Fruit fly (Drosophila melanogaster): ENCODE measurements around the gene Fum3.

Gene Fum3

DNA sequence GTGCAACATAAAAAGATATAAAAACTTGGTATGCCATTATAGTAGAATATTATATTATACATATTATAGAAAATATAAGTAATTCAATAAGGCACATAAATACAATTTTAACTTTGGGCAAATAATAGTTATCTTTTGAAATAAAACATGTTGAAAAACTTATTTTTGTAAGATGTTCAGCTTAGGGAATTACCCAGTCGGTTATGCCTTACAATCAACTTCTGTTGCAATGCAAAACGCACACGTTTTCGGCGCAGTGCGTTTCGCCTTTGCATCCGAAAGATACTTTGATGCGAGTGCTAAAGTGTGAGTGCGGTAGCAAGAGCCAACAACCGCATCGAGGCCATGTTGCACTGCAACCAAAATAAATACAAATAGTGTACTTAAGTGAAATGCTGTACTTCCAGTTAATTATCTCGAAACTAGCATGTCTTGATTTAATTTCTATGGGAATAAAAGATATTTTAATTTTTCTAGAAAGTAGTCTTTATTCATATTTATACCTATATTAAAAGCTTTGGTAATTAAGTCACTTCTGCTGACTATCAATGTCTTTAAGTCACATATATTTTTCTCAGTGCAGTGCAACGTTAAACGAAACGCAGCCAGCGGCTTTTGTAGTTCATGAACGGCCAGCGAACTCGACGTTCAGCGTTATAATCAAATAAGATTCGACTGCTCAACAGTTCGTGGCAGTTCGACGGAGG is 18.5 kb downstream of the Fum3 start (continued):
- TF ChIP-seq Nf-YB (GFP tag; optimal IDR thresholded peaks at IDR 0.05) (no peak), gem (tag; optimal IDR thresholded peaks at IDR 0.05) (peak; percentile 22), Ptx1 (GFP tag; IDR thresholded peaks at IDR 0.05) (peak; percentile 23; the same call in 1 of the 2 replicates), prd (optimal IDR thresholded peaks at IDR 0.05) (no peak), prd (GFP tag; IDR thresholded peaks at IDR 0.05) (peak; percentile 45; the same call in 2 of the 3 replicates), CG10959 (GFP tag; IDR thresholded peaks at IDR 0.05) (0 out of 2 replicates have a peak, but pooled peaks have one; percentile 16), Drgx (GFP tag; IDR thresholded peaks at IDR 0.05) (peak; percentile 90), yki (optimal IDR thresholded peaks at IDR 0.05) (no peak), pan (optimal IDR thresholded peaks at IDR 0.05) (no peak), pan (GFP tag; optimal IDR thresholded peaks at IDR 0.05 in 1 of 2, IDR thresholded peaks at IDR 0.05 in 1 of 2) (peak in 1 of 2 experiments; percentile 9), Med (GFP tag) (peak; percentile 60), CG4424 (GFP tag; optimal IDR thresholded peaks at IDR 0.05) (peak; percentile 40), CG10654 (GFP tag; optimal IDR thresholded peaks at IDR 0.05) (no peak), CG17359 (tag; optimal IDR thresholded peaks at IDR 0.05) (peak; percentile 26), CG17829 (tag; optimal IDR thresholded peaks at IDR 0.05) (peak; percentile 29), CG34224 (GFP tag; IDR thresholded peaks at IDR 0.05; ENCODE audit: partially characterized antibody) (no peak)

- no peak for TF ChIP-seq lbe (GFP tag; optimal IDR thresholded peaks at IDR 0.05)
- TF ChIP-seq Lhr (GFP tag; optimal IDR thresholded peaks at IDR 0.05): no peak
- TF ChIP-seq CG13296 (GFP tag; optimal IDR thresholded peaks at IDR 0.05): no peak
- no peak for TF ChIP-seq B-H1 (GFP tag; IDR thresholded peaks at IDR 0.05)
- TF ChIP-seq ap (GFP tag; IDR thresholded peaks at IDR 0.05): no peak
- TF ChIP-seq gcm2 (GFP tag; optimal IDR thresholded peaks at IDR 0.05): no peak
Observed at dm6 chr3L:11444861-11445260, 20.8 kb downstream of the Fum3 start, which contains the start of gene CG7557. Gene CG7557, plus strand, starts transcription at chr3L:11445161.

- peak; percentile 47 for TF ChIP-seq CG18262 (tag; optimal IDR thresholded peaks at IDR 0.05)
- TF ChIP-seq CG31224 (GFP tag; IDR thresholded peaks at IDR 0.05): no peak
- 0 out of 2 replicates have a peak, but pooled peaks have one; percentile 4 for TF ChIP-seq ttk (GFP tag; IDR thresholded peaks at IDR 0.05)
- TF ChIP-seq CG2116 (GFP tag; optimal IDR thresholded peaks at IDR 0.05): no peak
- no peak for TF ChIP-seq CG15011 (GFP tag; optimal IDR thresholded peaks at IDR 0.05)
- TF ChIP-seq ase (GFP tag; IDR thresholded peaks at IDR 0.05): no peak
- no peak for TF ChIP-seq chif (GFP tag; optimal IDR thresholded peaks at IDR 0.05)
- no peak for TF ChIP-seq crol (GFP tag; IDR thresholded peaks at IDR 0.05)
- no peak for TF ChIP-seq CG1603 (tag; optimal IDR thresholded peaks at IDR 0.05)
- TF ChIP-seq Hand (GFP tag; optimal IDR thresholded peaks at IDR 0.05): no peak
- no peak for TF ChIP-seq CG30020 (tag; optimal IDR thresholded peaks at IDR 0.05)
- no peak for TF ChIP-seq aop (GFP tag; IDR thresholded peaks at IDR 0.05)
- TF ChIP-seq CoRest (tag; optimal IDR thresholded peaks at IDR 0.05): peak; percentile 56
- TF ChIP-seq HmgD (GFP tag; optimal IDR thresholded peaks at IDR 0.05): no peak
- TF ChIP-seq CG10979 (tag; optimal IDR thresholded peaks at IDR 0.05): peak; percentile 25
- TF ChIP-seq CG2678 (tag; optimal IDR thresholded peaks at IDR 0.05): peak; percentile 67
- TF ChIP-seq ham (GFP tag; IDR thresholded peaks at IDR 0.05): no peak
- peak; percentile 39; the same call in 1 of the 2 replicates for TF ChIP-seq Ptx1 (GFP tag; IDR thresholded peaks at IDR 0.05)
- peak; percentile 26 for TF ChIP-seq CG17385 (GFP tag; optimal IDR thresholded peaks at IDR 0.05)
- peak; percentile 33 for TF ChIP-seq Ssrp (tag; optimal IDR thresholded peaks at IDR 0.05)
- no peak for TF ChIP-seq pros (GFP tag; optimal IDR thresholded peaks at IDR 0.05)
- TF ChIP-seq toy (GFP tag; IDR thresholded peaks at IDR 0.05): no peak
- TF ChIP-seq Sox100B (GFP tag; optimal IDR thresholded peaks at IDR 0.05): peak; percentile 62
- TF ChIP-seq CG8924 (tag; optimal IDR thresholded peaks at IDR 0.05): peak; percentile 34
- TF ChIP-seq Hr51 (GFP tag; optimal IDR thresholded peaks at IDR 0.05): peak in 1 of 2 experiments; percentile 62
- no peak for TF ChIP-seq Hmx (GFP tag; optimal IDR thresholded peaks at IDR 0.05)
- no peak for TF ChIP-seq CG14667 (GFP tag; IDR thresholded peaks at IDR 0.05)
- TF ChIP-seq CG31388 (GFP tag; optimal IDR thresholded peaks at IDR 0.05): no peak
Observed at dm6 chr3L:11444169-11444568, 21.5 kb downstream of the Fum3 start.

All from whole organism, embryonic.